Fruit fly (Drosophila melanogaster) whole organism, embryonic: ENCODE results near the gene cnir.

ENCODE experiments used
- CG14710 ChIP-seq: fragments of 200-800 bp; sonication (Bioruptor generic); optimal IDR thresholded peaks from 3 replicates; lab custom pipeline; 2019; ENCODE audit warnings: missing biosample characterization, mild to moderate bottlenecking, missing genetic modification characterization, moderate library complexity
- CG14860 ChIP-seq: fragments of 200-800 bp; sonication (Bioruptor generic); IDR thresholded peaks from 3 replicates; pipeline ENCODE4 v1.3.6; 2022; ENCODE audit warnings: missing biosample characterization, missing genetic modification characterization; ENCODE audit not compliant: partially characterized antibody
- CG34224 ChIP-seq: fragments of 200-800 bp; sonication (Bioruptor generic); IDR thresholded peaks from 3 replicates; pipeline ENCODE4 v1.3.6; 2022; ENCODE audit warnings: missing biosample characterization, missing genetic modification characterization; ENCODE audit not compliant: partially characterized antibody
- Dad ChIP-seq: fragments of 200-800 bp; sonication (Bioruptor generic); optimal IDR thresholded peaks from 3 replicates; lab custom pipeline; 2016; ENCODE audit warnings: missing biosample characterization, missing genetic modification characterization
- HLH4C ChIP-seq: fragments of 200-800 bp; sonication (Bioruptor generic); IDR thresholded peaks from 3 replicates; pipeline ENCODE4 v1.3.6; 2022; ENCODE audit warnings: missing biosample characterization, missing genetic modification characterization; ENCODE audit not compliant: partially characterized antibody
- MESR4 ChIP-seq: fragments of 200-800 bp; sonication (Bioruptor generic); optimal IDR thresholded peaks from 2 replicates; lab custom pipeline; 2018; ENCODE audit warnings: missing biosample characterization, mild to moderate bottlenecking, missing genetic modification characterization, moderate library complexity
- Scr ChIP-seq: fragments of 200-800 bp; sonication (Bioruptor generic); IDR thresholded peaks from 2 replicates; pipeline ENCODE4 v1.3.6; 2022; ENCODE audit warnings: missing biosample characterization, missing genetic modification characterization; ENCODE audit not compliant: partially characterized antibody
- Sin3A ChIP-seq: fragments of >200 bp; optimal IDR thresholded peaks from 2 replicates; lab custom pipeline; 2018
- YL-1 ChIP-seq: fragments of 200-800 bp; sonication (Bioruptor generic); optimal IDR thresholded peaks from 3 replicates; lab custom pipeline; 2017; ENCODE audit warnings: missing biosample characterization, mild to moderate bottlenecking, missing genetic modification characterization
- amos ChIP-seq: fragments of 200-800 bp; sonication (Bioruptor generic); IDR thresholded peaks from 2 replicates; pipeline ENCODE4 v1.3.6; 2022; ENCODE audit warnings: missing biosample characterization, missing genetic modification characterization; ENCODE audit not compliant: partially characterized antibody
- hbn ChIP-seq: fragments of 200-800 bp; sonication (Bioruptor generic); IDR thresholded peaks from 2 replicates; pipeline ENCODE4 v1.3.6; 2022; ENCODE audit warnings: missing biosample characterization, missing genetic modification characterization; ENCODE audit not compliant: partially characterized antibody
- hkb ChIP-seq, 2 experiments: fragments of 200-800 bp in 1 of 2; fragments of >200 bp in 1 of 2; sonication (Bioruptor generic) in 1 of 2; IDR thresholded peaks in 1 of 2; optimal IDR thresholded peaks in 1 of 2; 2 replicates each; pipeline versions ENCODE4 v1.3.6 to Lab custom; 2017 to 2022; ENCODE audit warnings: missing biosample characterization in 1 of 2, missing genetic modification characterization in 1 of 2
- inv ChIP-seq: fragments of 200-800 bp; sonication (Bioruptor generic); IDR thresholded peaks from 2 replicates; pipeline ENCODE4 v1.3.6; 2022; ENCODE audit warnings: missing biosample characterization, missing genetic modification characterization; ENCODE audit not compliant: partially characterized antibody
- lola ChIP-seq, 3 experiments: fragments of >200 bp in 2 of 3; fragments of 200-800 bp in 1 of 3; sonication (Bioruptor generic) in 1 of 3; optimal IDR thresholded peaks; 2 replicates each; lab custom pipeline; 2017 to 2019; ENCODE audit warnings: missing biosample characterization in 3 of 3, missing genetic modification characterization in 3 of 3, mild to moderate bottlenecking in 1 of 3, moderate library complexity in 1 of 3
- nerfin-2 ChIP-seq: fragments of 200-800 bp; sonication (Bioruptor generic); IDR thresholded peaks from 2 replicates; pipeline ENCODE4 v1.3.6; 2022; ENCODE audit warnings: missing biosample characterization, missing genetic modification characterization; ENCODE audit not compliant: partially characterized antibody
- twi ChIP-seq: fragments of 200-800 bp; optimal IDR thresholded peaks from 2 replicates; lab custom pipeline; 2019; ENCODE audit warnings: missing biosample characterization, mild to moderate bottlenecking, missing genetic modification characterization, moderate library complexity
- unc-4 ChIP-seq: fragments of 200-800 bp; sonication (Bioruptor generic); IDR thresholded peaks from 2 replicates; pipeline ENCODE4 v1.3.6; 2022; ENCODE audit warnings: missing biosample characterization, missing genetic modification characterization; ENCODE audit not compliant: partially characterized antibody
- vvl ChIP-seq: fragments of 200-800 bp; sonication (Bioruptor generic); IDR thresholded peaks from 2 replicates; pipeline ENCODE4 v1.3.6; 2022; ENCODE audit warnings: missing biosample characterization, missing genetic modification characterization
- zen2 ChIP-seq: fragments of 200-800 bp; sonication (Bioruptor generic); IDR thresholded peaks from 3 replicates; pipeline ENCODE4 v1.3.6; 2022; ENCODE audit warnings: missing biosample characterization, missing genetic modification characterization; ENCODE audit not compliant: partially characterized antibody

cnir gene

dm6 chr2L:2992664-2993174 is 46.9 kb downstream of the cnir start, which contains the start of the genes okr and CG3558 (continued):
- peak; percentile 72 for TF ChIP-seq MESR4 (GFP tag; lab: Kevin White, UChicago)
- TF ChIP-seq twi (tag; lab: Kevin White, UChicago): no peak
- peak; percentile 78 for TF ChIP-seq HLH4C (GFP tag; lab: Robert Waterston, UW)
- peak; percentile 26 for TF ChIP-seq YL-1 (GFP tag; lab: Kevin White, UChicago)
- peak; percentile 83 for TF ChIP-seq amos (GFP tag; lab: Robert Waterston, UW)
- no peak for TF ChIP-seq hkb (optimal IDR thresholded peaks at IDR 0.05; lab: Kevin White, UChicago)
- no peak for TF ChIP-seq hkb (GFP tag; IDR thresholded peaks at IDR 0.05; lab: Robert Waterston, UW)
- TF ChIP-seq hbn (GFP tag; lab: Robert Waterston, UW): peak; percentile 80
- TF ChIP-seq zen2 (GFP tag; lab: Robert Waterston, UW): peak; percentile 70; the same call in 1 of the 3 replicates
- TF ChIP-seq CG14710 (tag; lab: Kevin White, UChicago): peak; percentile 59
- TF ChIP-seq nerfin-2 (GFP tag; lab: Robert Waterston, UW): peak; percentile 69
- peak in 1 of 3 experiments; percentile 7 for TF ChIP-seq lola (GFP tag; optimal IDR thresholded peaks at IDR 0.05; lab: Kevin White, UChicago)
- TF ChIP-seq Sin3A (lab: Kevin White, UChicago): peak; percentile 63
- TF ChIP-seq CG34224 (GFP tag; lab: Robert Waterston, UW): peak; percentile 94
- TF ChIP-seq inv (GFP tag; lab: Robert Waterston, UW): peak; percentile 72
- TF ChIP-seq vvl (GFP tag; lab: Robert Waterston, UW): 0 out of 2 replicates have a peak, but pooled peaks have one; percentile 9
- peak; percentile 81 for TF ChIP-seq CG14860 (GFP tag; lab: Robert Waterston, UW)
- no peak for TF ChIP-seq Dad (GFP tag; lab: Kevin White, UChicago)
- TF ChIP-seq Scr (GFP tag; lab: Robert Waterston, UW): peak; percentile 87
- TF ChIP-seq unc-4 (GFP tag; lab: Robert Waterston, UW): peak; percentile 91
